Fruit fly (Drosophila melanogaster): Measurements from ENCODE around the gene mtSSB.

dm6 chr3R:16202335-16203024 lies 2.6 kb downstream of the mtSSB start:
- TF ChIP-seq Sin3A (optimal IDR thresholded peaks at IDR 0.05) = no peak
- no peak for TF ChIP-seq ttk (optimal IDR thresholded peaks at IDR 0.05)
